Worm (Caenorhabditis elegans) whole organism, mixed stage, embryonic: ENCODE results near the gene srp-2.

Experiments
- ces-1 ChIP-seq: fragments of 150-350 bp; optimal IDR thresholded peaks from 2 replicates; lab custom pipeline; 2014; ENCODE audit warnings: missing biosample characterization, missing genetic modification reagents, missing genetic modification characterization
- elt-1 ChIP-seq: sonication (generic microtip); optimal IDR thresholded peaks from 2 replicates; lab custom pipeline; 2017; ENCODE audit warnings: missing genetic modification characterization, mild to moderate bottlenecking, missing compliant biosample characterization, antibody characterized with exemption, moderate library complexity, borderline replicate concordance; ENCODE audit not compliant: insufficient read depth
- elt-3 ChIP-seq: fragments of 150-350 bp; optimal IDR thresholded peaks from 2 replicates; lab custom pipeline; 2014; ENCODE audit warnings: missing biosample characterization, missing genetic modification characterization
- flh-1 ChIP-seq: fragments of 200-800 bp; sonication (Bioruptor generic); optimal IDR thresholded peaks from 2 replicates; lab custom pipeline; 2018; ENCODE audit warnings: mild to moderate bottlenecking, missing genetic modification characterization, moderate library complexity, missing compliant biosample characterization
- ham-2 ChIP-seq: fragments of 200-800 bp; sonication (Bioruptor generic); optimal IDR thresholded peaks from 2 replicates; lab custom pipeline; 2018; ENCODE audit warnings: mild to moderate bottlenecking, missing genetic modification characterization, missing compliant biosample characterization
- lin-13 ChIP-seq: fragments of 150-350 bp; optimal IDR thresholded peaks from 2 replicates; lab custom pipeline; 2014; ENCODE audit warnings: missing biosample characterization, missing genetic modification characterization
- nhr-28 ChIP-seq: fragments of 150-350 bp; optimal IDR thresholded peaks from 2 replicates; lab custom pipeline; 2014; ENCODE audit warnings: missing biosample characterization, missing genetic modification characterization
- pha-4 ChIP-seq: fragments of 150-350 bp; optimal IDR thresholded peaks from 2 replicates; lab custom pipeline; 2018; ENCODE audit warnings: missing biosample characterization, missing genetic modification reagents, missing genetic modification characterization
- sptf-1 ChIP-seq: sonication (generic microtip); optimal IDR thresholded peaks from 2 replicates; lab custom pipeline; 2017; ENCODE audit warnings: mild to moderate bottlenecking, missing genetic modification characterization, moderate library complexity, missing compliant biosample characterization
- unc-120 ChIP-seq: sonication (generic microtip); optimal IDR thresholded peaks from 2 replicates; lab custom pipeline; 2017; ENCODE audit warnings: missing genetic modification characterization, missing compliant biosample characterization; ENCODE audit not compliant: poor library complexity, severe bottlenecking
- unc-39 ChIP-seq: fragments of 150-350 bp; optimal IDR thresholded peaks from 2 replicates; lab custom pipeline; 2014; ENCODE audit warnings: missing biosample characterization, missing genetic modification characterization
- unc-62 ChIP-seq: fragments of 150-350 bp; optimal IDR thresholded peaks from 2 replicates; lab custom pipeline; 2014; ENCODE audit warnings: missing biosample characterization, missing genetic modification reagents, missing genetic modification characterization
- ztf-11 ChIP-seq: fragments of 150-350 bp; optimal IDR thresholded peaks from 2 replicates; lab custom pipeline; 2014; ENCODE audit warnings: missing biosample characterization, missing genetic modification characterization

DNA sequence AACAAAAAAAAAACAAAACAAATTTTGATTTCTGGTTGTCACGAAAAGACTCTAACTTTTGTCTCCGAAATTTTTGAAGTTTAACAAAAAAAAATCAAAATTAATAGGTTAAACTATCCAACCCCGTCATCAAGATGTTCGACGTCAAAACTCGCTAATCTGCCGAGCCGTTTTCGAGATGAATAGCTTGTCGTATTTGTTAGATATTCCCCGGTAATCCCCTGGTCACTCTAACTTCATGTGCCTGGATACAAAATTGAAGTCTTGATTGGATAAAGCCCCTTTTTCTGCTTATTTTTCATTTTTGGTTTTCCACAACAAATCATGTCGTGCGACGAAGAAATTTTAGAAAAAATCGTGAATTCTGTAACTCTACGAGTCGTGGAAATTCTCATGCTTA is 20.0 kb downstream of the srp-2 start, which contains the start of gene srab-16:
- no peak for TF ChIP-seq unc-62 (GFP tag; lab: Kevin White, UChicago)
- no peak for TF ChIP-seq unc-120 (tag; lab: Kevin White, UChicago)
- TF ChIP-seq sptf-1 (tag; lab: Kevin White, UChicago), result no peak
- TF ChIP-seq nhr-28 (tag; lab: Kevin White, UChicago), result no peak
- no peak for TF ChIP-seq ztf-11 (tag; lab: Kevin White, UChicago)
- TF ChIP-seq elt-1 (tag; lab: Kevin White, UChicago), result no peak
- no peak for TF ChIP-seq flh-1 (GFP tag; lab: Kevin White, UChicago)
- TF ChIP-seq ces-1 (GFP tag; lab: Kevin White, UChicago), result no peak
- no peak for TF ChIP-seq unc-39 (tag; lab: Kevin White, UChicago)
- TF ChIP-seq pha-4 (tag; lab: Kevin White, UChicago), result no peak
- no peak for TF ChIP-seq elt-3 (tag; lab: Kevin White, UChicago)
- TF ChIP-seq ham-2, result no peak
- TF ChIP-seq lin-13, result no peak
